Worm (Caenorhabditis elegans) whole organism, mixed stage, embryonic: Measurements from ENCODE around the gene F49H12.7.

Experiments used
- M03D4.4 ChIP-seq: sonication (generic microtip); optimal IDR thresholded peaks from 2 replicates; lab custom pipeline; 2017; ENCODE audit warnings: mild to moderate bottlenecking, missing genetic modification characterization, missing compliant biosample characterization
- bed-3 ChIP-seq: fragments of 200-800 bp; sonication (Bioruptor generic); optimal IDR thresholded peaks from 3 replicates; lab custom pipeline; 2018; ENCODE audit warnings: mild to moderate bottlenecking, missing genetic modification characterization, moderate library complexity, missing compliant biosample characterization
- ceh-39 ChIP-seq: fragments of 150-350 bp; optimal IDR thresholded peaks from 2 replicates; lab custom pipeline; 2014; ENCODE audit warnings: missing biosample characterization, missing genetic modification characterization
- ceh-43 ChIP-seq: fragments of 200-800 bp; sonication (Bioruptor generic); optimal IDR thresholded peaks from 2 replicates; lab custom pipeline; 2018; ENCODE audit warnings: mild to moderate bottlenecking, missing genetic modification characterization, moderate library complexity, missing compliant biosample characterization
- ceh-83 ChIP-seq: fragments of 200-800 bp; sonication (Bioruptor generic); optimal IDR thresholded peaks from 2 replicates; lab custom pipeline; 2018; ENCODE audit warnings: mild to moderate bottlenecking, missing genetic modification characterization, missing compliant biosample characterization
- ces-1 ChIP-seq: fragments of 150-350 bp; optimal IDR thresholded peaks from 2 replicates; lab custom pipeline; 2014; ENCODE audit warnings: missing biosample characterization, missing genetic modification reagents, missing genetic modification characterization
- drap-1 ChIP-seq: fragments of 200-800 bp; sonication (Bioruptor generic); optimal IDR thresholded peaks from 3 replicates; lab custom pipeline; 2018; ENCODE audit warnings: mild to moderate bottlenecking, missing genetic modification characterization, missing compliant biosample characterization
- elt-1 ChIP-seq: sonication (generic microtip); optimal IDR thresholded peaks from 2 replicates; lab custom pipeline; 2017; ENCODE audit warnings: missing genetic modification characterization, mild to moderate bottlenecking, missing compliant biosample characterization, antibody characterized with exemption, moderate library complexity, borderline replicate concordance; ENCODE audit not compliant: insufficient read depth
- elt-3 ChIP-seq: fragments of 150-350 bp; optimal IDR thresholded peaks from 2 replicates; lab custom pipeline; 2014; ENCODE audit warnings: missing biosample characterization, missing genetic modification characterization
- flh-1 ChIP-seq: fragments of 200-800 bp; sonication (Bioruptor generic); optimal IDR thresholded peaks from 2 replicates; lab custom pipeline; 2018; ENCODE audit warnings: mild to moderate bottlenecking, missing genetic modification characterization, moderate library complexity, missing compliant biosample characterization
- hlh-1 ChIP-seq: fragments of 150-350 bp; optimal IDR thresholded peaks from 2 replicates; lab custom pipeline; 2014; ENCODE audit warnings: missing biosample characterization, missing genetic modification reagents, missing genetic modification characterization
- lin-13 ChIP-seq: fragments of 150-350 bp; optimal IDR thresholded peaks from 2 replicates; lab custom pipeline; 2014; ENCODE audit warnings: missing biosample characterization, missing genetic modification characterization
- lin-32 ChIP-seq: fragments of 200-800 bp; sonication (Bioruptor generic); optimal IDR thresholded peaks from 2 replicates; lab custom pipeline; 2018; ENCODE audit warnings: mild to moderate bottlenecking, missing genetic modification characterization, missing compliant biosample characterization
- mab-5 ChIP-seq: fragments of 150-350 bp; optimal IDR thresholded peaks from 2 replicates; lab custom pipeline; 2014; ENCODE audit warnings: missing biosample characterization, missing genetic modification characterization
- mls-2 ChIP-seq: sonication (generic microtip); optimal IDR thresholded peaks from 2 replicates; lab custom pipeline; 2016; ENCODE audit warnings: mild to moderate bottlenecking, missing genetic modification characterization, moderate library complexity, missing compliant biosample characterization
- nhr-12 ChIP-seq: fragments of 150-350 bp; optimal IDR thresholded peaks from 2 replicates; lab custom pipeline; 2014; ENCODE audit warnings: missing biosample characterization, missing genetic modification characterization
- nhr-2 ChIP-seq: fragments of 150-350 bp; optimal IDR thresholded peaks from 2 replicates; lab custom pipeline; 2014; ENCODE audit warnings: missing biosample characterization, missing genetic modification characterization
- nhr-237 ChIP-seq: fragments of 150-350 bp; optimal IDR thresholded peaks from 2 replicates; lab custom pipeline; 2014; ENCODE audit warnings: missing biosample characterization, missing genetic modification characterization
- nhr-76 ChIP-seq: sonication (generic microtip); optimal IDR thresholded peaks from 2 replicates; lab custom pipeline; 2017; ENCODE audit warnings: missing biosample characterization, missing genetic modification characterization
- pha-4 ChIP-seq: fragments of 150-350 bp; optimal IDR thresholded peaks from 2 replicates; lab custom pipeline; 2018; ENCODE audit warnings: missing biosample characterization, missing genetic modification reagents, missing genetic modification characterization
- sem-2 ChIP-seq: fragments of 200-800 bp; sonication (Bioruptor generic); optimal IDR thresholded peaks from 2 replicates; lab custom pipeline; 2018; ENCODE audit warnings: mild to moderate bottlenecking, missing genetic modification characterization, missing compliant biosample characterization
- snpc-4 ChIP-seq: fragments of 150-350 bp; optimal IDR thresholded peaks from 2 replicates; lab custom pipeline; 2014; ENCODE audit warnings: missing biosample characterization, missing genetic modification characterization
- sptf-1 ChIP-seq: sonication (generic microtip); optimal IDR thresholded peaks from 2 replicates; lab custom pipeline; 2017; ENCODE audit warnings: mild to moderate bottlenecking, missing genetic modification characterization, moderate library complexity, missing compliant biosample characterization
- tbx-8 ChIP-seq: fragments of 200-800 bp; sonication (Bioruptor generic); optimal IDR thresholded peaks from 2 replicates; lab custom pipeline; 2018; ENCODE audit warnings: mild to moderate bottlenecking, missing genetic modification characterization, moderate library complexity, missing compliant biosample characterization
- unc-120 ChIP-seq: sonication (generic microtip); optimal IDR thresholded peaks from 2 replicates; lab custom pipeline; 2017; ENCODE audit warnings: missing genetic modification characterization, missing compliant biosample characterization; ENCODE audit not compliant: poor library complexity, severe bottlenecking
- unc-39 ChIP-seq: fragments of 150-350 bp; optimal IDR thresholded peaks from 2 replicates; lab custom pipeline; 2014; ENCODE audit warnings: missing biosample characterization, missing genetic modification characterization
- unc-62 ChIP-seq: fragments of 150-350 bp; optimal IDR thresholded peaks from 2 replicates; lab custom pipeline; 2014; ENCODE audit warnings: missing biosample characterization, missing genetic modification reagents, missing genetic modification characterization
- ztf-11 ChIP-seq: fragments of 150-350 bp; optimal IDR thresholded peaks from 2 replicates; lab custom pipeline; 2014; ENCODE audit warnings: missing biosample characterization, missing genetic modification characterization

Gene F49H12.7

DNA sequence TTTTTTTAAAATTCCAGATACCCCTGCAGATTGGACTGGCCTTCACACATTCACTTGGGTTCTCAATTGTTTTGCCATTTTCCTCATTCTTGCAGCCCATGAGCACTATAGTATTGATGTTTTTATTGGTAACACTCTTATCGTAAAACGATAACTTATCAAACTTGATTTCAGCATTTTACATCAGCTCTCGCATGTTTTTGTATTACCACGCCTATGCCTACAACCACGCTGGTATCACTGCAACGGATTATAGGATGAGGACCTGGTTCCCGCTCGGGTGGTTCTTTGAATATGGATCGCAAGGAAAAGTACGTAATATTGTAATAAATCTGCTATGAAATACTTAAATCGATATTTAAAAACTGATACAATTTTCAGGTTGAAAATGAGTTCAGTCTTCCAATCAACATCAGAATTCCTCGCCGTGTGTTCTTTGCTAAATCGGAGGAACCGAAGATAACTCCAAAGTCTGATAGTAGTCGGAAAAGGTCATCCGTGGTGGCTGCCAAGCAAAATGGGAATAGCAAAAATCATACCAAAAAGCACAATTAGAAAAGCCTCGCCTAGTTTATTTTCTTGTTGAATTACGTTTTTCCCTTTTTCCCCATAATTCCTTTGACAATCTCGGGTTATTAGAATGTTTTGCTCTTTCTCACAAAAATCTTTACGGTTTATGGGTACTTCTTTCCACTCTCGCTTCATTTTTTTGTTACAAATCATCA, 45.9 kb downstream of the F49H12.7 start:
- TF ChIP-seq sem-2 (GFP tag; lab: Kevin White, UChicago) (no peak), tbx-8 (GFP tag; lab: Kevin White, UChicago) (no peak), hlh-1 (no peak), elt-1 (tag; lab: Kevin White, UChicago) (no peak), unc-62 (GFP tag; lab: Kevin White, UChicago) (no peak), ces-1 (no peak), ceh-39 (tag; lab: Kevin White, UChicago) (no peak), lin-13 (tag; lab: Kevin White, UChicago) (no peak), nhr-2 (tag; lab: Kevin White, UChicago) (no peak), ceh-83 (no peak), snpc-4 (tag; lab: Kevin White, UChicago) (no peak), bed-3 (GFP tag; lab: Kevin White, UChicago) (no peak), ztf-11 (no peak), flh-1 (no peak), lin-32 (GFP tag; lab: Kevin White, UChicago) (no peak), mab-5 (no peak)

DNA sequence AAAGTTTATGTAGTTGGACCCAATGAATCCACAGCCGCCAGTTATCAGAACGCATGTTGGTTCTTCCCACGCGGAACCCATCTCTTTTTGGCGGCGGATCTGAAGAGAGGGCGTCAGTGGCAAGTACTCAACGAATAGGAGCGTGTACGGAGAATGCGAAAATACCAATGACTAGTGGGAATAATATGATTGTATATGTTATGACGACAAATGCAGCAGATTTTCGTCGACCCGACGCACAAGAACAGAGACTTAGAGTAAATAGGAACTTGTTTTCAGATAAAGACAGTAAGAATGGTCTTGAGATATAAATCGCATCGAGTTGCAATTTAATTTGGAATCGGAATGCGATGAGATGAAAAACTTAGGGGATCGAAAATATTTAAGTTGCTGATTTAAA, 48.2 kb downstream of the F49H12.7 start, which contains the start of gene bus-5:
Gene bus-5 (minus strand): TSS at position 101 of the 400 bp plus-strand sequence.
- TF ChIP-seq bed-3 (GFP tag; lab: Kevin White, UChicago): no peak
- TF ChIP-seq hlh-1: no peak
- no peak for TF ChIP-seq pha-4 (tag; lab: Kevin White, UChicago)
- TF ChIP-seq nhr-76 (tag; lab: Kevin White, UChicago): no peak
- no peak for TF ChIP-seq mls-2 (tag; lab: Kevin White, UChicago)
- TF ChIP-seq nhr-237 (tag; lab: Kevin White, UChicago): no peak
- TF ChIP-seq tbx-8 (GFP tag; lab: Kevin White, UChicago): no peak
- TF ChIP-seq ceh-43 (GFP tag; lab: Kevin White, UChicago): no peak
- TF ChIP-seq unc-120 (tag; lab: Kevin White, UChicago): no peak
- TF ChIP-seq drap-1 (GFP tag; lab: Kevin White, UChicago): no peak
- TF ChIP-seq nhr-12 (tag; lab: Kevin White, UChicago): no peak
- TF ChIP-seq ceh-39 (tag; lab: Kevin White, UChicago): no peak
- no peak for TF ChIP-seq M03D4.4 (tag; lab: Kevin White, UChicago)
- TF ChIP-seq ztf-11: no peak
- TF ChIP-seq elt-1 (tag; lab: Kevin White, UChicago): no peak
- TF ChIP-seq lin-32 (GFP tag; lab: Kevin White, UChicago): no peak
- TF ChIP-seq elt-3 (tag; lab: Kevin White, UChicago): no peak
- TF ChIP-seq mab-5: no peak
- TF ChIP-seq unc-39: no peak

DNA sequence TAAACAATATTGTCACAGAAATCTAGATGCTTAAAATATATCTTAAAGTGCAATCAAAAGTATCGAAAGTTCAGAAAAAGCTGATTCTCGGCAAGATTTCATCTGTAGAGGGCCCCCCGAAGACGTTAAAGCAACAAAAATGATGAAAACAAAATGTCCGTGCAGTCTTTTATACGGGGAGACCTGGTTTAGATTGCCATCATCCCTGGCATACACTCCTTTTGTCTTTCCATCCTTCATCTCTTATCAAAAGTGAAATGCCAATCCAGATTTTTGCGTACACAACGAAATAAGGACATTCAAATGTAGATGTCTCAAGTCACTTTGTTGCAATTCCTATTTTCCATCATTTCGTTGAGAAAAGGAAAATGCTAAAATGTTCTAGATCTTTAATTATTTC, 49.3 kb downstream of the F49H12.7 start:
- TF ChIP-seq sptf-1 (tag; lab: Kevin White, UChicago) (no peak), elt-1 (tag; lab: Kevin White, UChicago) (peak; percentile 72), elt-3 (tag; lab: Kevin White, UChicago) (no peak), lin-13 (tag; lab: Kevin White, UChicago) (no peak)
